Worm (Caenorhabditis elegans) whole organism, mixed stage, embryonic: ENCODE results near the gene hsp-3.

Experiments
- elt-3 ChIP-seq: fragments of 150-350 bp; optimal IDR thresholded peaks from 2 replicates; lab custom pipeline; 2014; ENCODE audit warnings: missing biosample characterization, missing genetic modification characterization
- lin-13 ChIP-seq: fragments of 150-350 bp; optimal IDR thresholded peaks from 2 replicates; lab custom pipeline; 2014; ENCODE audit warnings: missing biosample characterization, missing genetic modification characterization
- unc-39 ChIP-seq: fragments of 150-350 bp; optimal IDR thresholded peaks from 2 replicates; lab custom pipeline; 2014; ENCODE audit warnings: missing biosample characterization, missing genetic modification characterization
- zip-8 ChIP-seq: fragments of 150-350 bp; optimal IDR thresholded peaks from 2 replicates; lab custom pipeline; 2014; ENCODE audit warnings: missing biosample characterization, missing genetic modification characterization

ce11 chrX:6088718-6089117, 3.2 kb downstream of the hsp-3 start:
- TF ChIP-seq elt-3 (tag; lab: Kevin White, UChicago) (no peak), zip-8 (tag; lab: Kevin White, UChicago) (no peak), lin-13 (tag; lab: Kevin White, UChicago) (no peak), unc-39 (tag; lab: Kevin White, UChicago) (no peak)
